Fruit fly (Drosophila melanogaster): ENCODE data around the gene TwdlD.
A peak's percentile ranks its signal among the peaks of the same experiment; 100 is the strongest.

Gene TwdlD

dm6 chr3R:26639503-26640075 lies at the start of gene TwdlD:
TwdlD (plus strand) TSS chr3R:26640025.
- TF ChIP-seq Awh (GFP tag; IDR thresholded peaks at IDR 0.05) (peak; percentile 61), CG2202 (tag; optimal IDR thresholded peaks at IDR 0.05) (no peak), vvl (GFP tag; IDR thresholded peaks at IDR 0.05) (peak; percentile 86), CG15269 (tag; optimal IDR thresholded peaks at IDR 0.05) (peak; percentile 13), CG12769 (tag; optimal IDR thresholded peaks at IDR 0.05) (peak; percentile 17), Sox102F (GFP tag; optimal IDR thresholded peaks at IDR 0.05) (no peak), abd-A (tag; optimal IDR thresholded peaks at IDR 0.05) (peak; percentile 55)

dm6 chr3R:26593847-26594542 lies 45.8 kb upstream of the TwdlD start:
- no peak for TF ChIP-seq CG10267 (tag; optimal IDR thresholded peaks at IDR 0.05)
- no peak for TF ChIP-seq CG16813 (GFP tag; IDR thresholded peaks at IDR 0.05; ENCODE audit: partially characterized antibody)
- TF ChIP-seq disco-r (GFP tag; optimal IDR thresholded peaks at IDR 0.05) = no peak
- TF ChIP-seq sd (tag; optimal IDR thresholded peaks at IDR 0.05) = peak; percentile 26
- no peak for TF ChIP-seq CG5180 (GFP tag; optimal IDR thresholded peaks at IDR 0.05)
- no peak for TF ChIP-seq vfl (GFP tag; optimal IDR thresholded peaks at IDR 0.05)
- TF ChIP-seq her (GFP tag; optimal IDR thresholded peaks at IDR 0.05) = no peak
- no peak for TF ChIP-seq CG17568 (GFP tag; optimal IDR thresholded peaks at IDR 0.05)
- TF ChIP-seq shn (GFP tag; optimal IDR thresholded peaks at IDR 0.05) = no peak
- no peak for TF ChIP-seq tx (GFP tag; optimal IDR thresholded peaks at IDR 0.05)
- TF ChIP-seq E2f1 (GFP tag; IDR thresholded peaks at IDR 0.05) = no peak
- TF ChIP-seq Pdp1 (GFP tag; optimal IDR thresholded peaks at IDR 0.05) = no peak
- no peak for TF ChIP-seq CG10366 (GFP tag; IDR thresholded peaks at IDR 0.05)
- no peak for TF ChIP-seq CG6175 (GFP tag; IDR thresholded peaks at IDR 0.05)
- TF ChIP-seq fd96Cb (tag; optimal IDR thresholded peaks at IDR 0.05) = no peak
- TF ChIP-seq CG42726 (GFP tag; IDR thresholded peaks at IDR 0.05; ENCODE audit: partially characterized antibody) = no peak
- TF ChIP-seq psq (GFP tag; optimal IDR thresholded peaks at IDR 0.05) = no peak
- no peak for TF ChIP-seq lab (GFP tag; optimal IDR thresholded peaks at IDR 0.05)
- TF ChIP-seq CG3847 (GFP tag; IDR thresholded peaks at IDR 0.05) = no peak
- no peak for TF ChIP-seq sens-2 (GFP tag; IDR thresholded peaks at IDR 0.05)
- no peak for TF ChIP-seq ash1 (GFP tag; optimal IDR thresholded peaks at IDR 0.05)
- TF ChIP-seq chn (GFP tag; optimal IDR thresholded peaks at IDR 0.05) = no peak
- no peak for TF ChIP-seq Dll (GFP tag; IDR thresholded peaks at IDR 0.05; ENCODE audit: partially characterized antibody)
- no peak for TF ChIP-seq HLH4C (GFP tag; IDR thresholded peaks at IDR 0.05; ENCODE audit: partially characterized antibody)
- peak; percentile 36 for TF ChIP-seq sens (GFP tag)
- no peak for TF ChIP-seq grau (tag; optimal IDR thresholded peaks at IDR 0.05)
- TF ChIP-seq CG9797 (GFP tag; optimal IDR thresholded peaks at IDR 0.05) = no peak
- no peak for TF ChIP-seq HLH3B (GFP tag; IDR thresholded peaks at IDR 0.05)
- no peak for TF ChIP-seq aop (GFP tag; IDR thresholded peaks at IDR 0.05)
- no peak for TF ChIP-seq CG12155 (GFP tag; optimal IDR thresholded peaks at IDR 0.05)
- peak; percentile 89 for TF ChIP-seq vvl (GFP tag; IDR thresholded peaks at IDR 0.05)
- peak; percentile 33 for TF ChIP-seq sqz (GFP tag; optimal IDR thresholded peaks at IDR 0.05)
- peak; percentile 55 for TF ChIP-seq Nf-YC (tag; optimal IDR thresholded peaks at IDR 0.05)
- TF ChIP-seq Hsf (GFP tag; optimal IDR thresholded peaks at IDR 0.05) = no peak
- no peak for TF ChIP-seq ci (GFP tag; IDR thresholded peaks at IDR 0.05)
- no peak for TF ChIP-seq Aef1 (GFP tag; IDR thresholded peaks at IDR 0.05)
- TF ChIP-seq btn (GFP tag; optimal IDR thresholded peaks at IDR 0.05) = no peak
- TF ChIP-seq chinmo (GFP tag; IDR thresholded peaks at IDR 0.05; ENCODE audit: partially characterized antibody) = peak; percentile 81; the same call in 1 of the 4 replicates
- no peak for TF ChIP-seq CG15269 (tag; optimal IDR thresholded peaks at IDR 0.05)
- peak; percentile 91 for TF ChIP-seq abd-A (tag; optimal IDR thresholded peaks at IDR 0.05)
- TF ChIP-seq Usf (GFP tag; optimal IDR thresholded peaks at IDR 0.05) = no peak
- TF ChIP-seq Nf-YB (GFP tag; optimal IDR thresholded peaks at IDR 0.05) = peak; percentile 22
- no peak for TF ChIP-seq slbo (GFP tag; IDR thresholded peaks at IDR 0.05)

All from whole organism, embryonic.